Worm (Caenorhabditis elegans): Measurements from ENCODE around the gene hrpa-1.
"Not testable (repeated sequence)": the region's sequence is repeated elsewhere in the genome, so short reads cannot be mapped to it uniquely, and the experiment has no call there.

hrpa-1 gene

ce11 chrIV:3336585-3336984 is 2.1 kb downstream of the hrpa-1 start, which contains the start of gene F42A6.6 (continued):
- TF ChIP-seq pha-4 (GFP tag; IDR thresholded peaks at IDR 0.05) (peak; percentile 87), pha-4 (tag; optimal IDR thresholded peaks at IDR 0.05) (no peak), gei-8 (GFP tag; optimal IDR thresholded peaks at IDR 0.05) (peak; percentile 67), skn-1 (tag; optimal IDR thresholded peaks at IDR 0.05) (no peak), Y75B8A.6 (GFP tag; IDR thresholded peaks at IDR 0.05) (0 out of 2 replicates have a peak, but pooled peaks have one; percentile 67), nhr-77 (tag; optimal IDR thresholded peaks at IDR 0.05) (peak; percentile 20), lsy-2 (tag; optimal IDR thresholded peaks at IDR 0.05) (peak in 1 of 2 experiments; percentile 53), ctbp-1 (GFP tag; IDR thresholded peaks at IDR 0.05) (peak; percentile 36; the same call in 1 of the 2 replicates), T26A8.4 (GFP tag; IDR thresholded peaks at IDR 0.05) (peak; percentile 87), snpc-4 (tag; optimal IDR thresholded peaks at IDR 0.05) (no peak), spr-3 (GFP tag; optimal IDR thresholded peaks at IDR 0.05) (peak; percentile 46), daf-16 (GFP tag; optimal IDR thresholded peaks at IDR 0.05) (peak in 1 of 2 experiments; percentile 22), daf-16 (tag; optimal IDR thresholded peaks at IDR 0.05) (peak; percentile 30), hif-1 (tag; optimal IDR thresholded peaks at IDR 0.05) (peak in 1 of 2 experiments; percentile 17), dmd-6 (GFP tag; IDR thresholded peaks at IDR 0.05) (peak; percentile 42)

DNA sequence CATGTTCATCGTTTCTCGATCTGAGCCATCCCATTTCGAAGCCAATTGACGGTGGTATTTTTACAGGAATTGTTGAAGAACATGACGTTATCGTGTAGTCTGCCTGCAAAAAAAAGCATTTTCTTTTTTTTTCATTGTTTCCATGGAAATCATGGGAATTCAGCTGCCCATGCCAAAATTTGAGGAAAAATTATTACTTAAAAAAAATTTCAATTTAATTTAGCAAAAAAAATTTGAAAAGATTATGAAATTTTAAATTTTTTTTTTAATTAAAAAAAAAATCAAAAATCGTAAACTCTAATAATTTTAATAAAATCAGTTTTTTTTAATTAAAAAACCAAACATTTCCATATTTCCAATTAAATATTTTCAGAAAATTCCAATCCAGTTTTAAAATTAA is 6.9 kb downstream of the hrpa-1 start, which contains the start of gene F42A6.5:
Gene F42A6.5, minus strand, starts transcription at position 101 of the 400 bp plus-strand sequence.
- not testable (repeated sequence) for TF ChIP-seq lin-13 (GFP tag; optimal IDR thresholded peaks at IDR 0.05); ctbp-1 (GFP tag; IDR thresholded peaks at IDR 0.05); lsy-2 (tag; optimal IDR thresholded peaks at IDR 0.05)

DNA sequence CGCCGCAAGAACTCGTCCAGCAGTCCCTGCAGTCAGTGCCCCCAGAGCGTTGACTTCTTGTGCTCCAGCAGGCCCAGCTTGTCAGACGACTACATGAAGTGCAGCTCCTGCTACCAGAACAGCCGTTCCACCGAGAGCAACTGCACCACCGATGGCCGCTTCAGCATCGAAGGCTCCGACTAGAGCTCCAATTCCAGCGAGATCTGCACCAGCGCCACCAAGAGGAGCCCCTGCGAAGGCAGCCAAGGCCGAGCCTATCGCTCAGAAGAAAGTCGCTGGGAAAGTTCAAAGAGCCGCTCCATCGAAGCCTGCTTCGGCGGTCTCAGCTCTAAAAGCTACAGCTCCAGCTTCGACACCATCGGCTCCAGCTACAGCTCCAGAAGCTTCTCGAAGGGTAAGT is 17.9 kb downstream of the hrpa-1 start:
- peak; percentile 93 for TF ChIP-seq set-16 (GFP tag; IDR thresholded peaks at IDR 0.05)

- peak in 1 of 2 experiments; percentile 58 for TF ChIP-seq lsy-2 (tag; optimal IDR thresholded peaks at IDR 0.05)
These were observed 24.6 kb downstream of the hrpa-1 start for ce11 chrIV:3314099-3314498.

ce11 chrIV:3313311-3313710 is 25.4 kb downstream of the hrpa-1 start:
- TF ChIP-seq rbr-2 (tag; optimal IDR thresholded peaks at IDR 0.05) (peak; percentile 87), nhr-77 (tag; optimal IDR thresholded peaks at IDR 0.05) (peak; percentile 38), unc-130 (GFP tag; optimal IDR thresholded peaks at IDR 0.05) (peak; percentile 51), madf-9 (GFP tag; conservative IDR thresholded peaks at IDR 0.05) (peak; percentile 82), ZK337.2 (GFP tag; IDR thresholded peaks at IDR 0.05) (peak; percentile 82), mep-1 (tag; optimal IDR thresholded peaks at IDR 0.05) (peak; percentile 20), egl-43 (GFP tag; IDR thresholded peaks at IDR 0.05) (peak; percentile 89), spr-3 (GFP tag; optimal IDR thresholded peaks at IDR 0.05) (peak; percentile 54), hlh-11 (tag; optimal IDR thresholded peaks at IDR 0.05) (peak; percentile 69), nhr-48 (tag; optimal IDR thresholded peaks at IDR 0.05) (peak; percentile 63), Y75B8A.6 (GFP tag; IDR thresholded peaks at IDR 0.05) (peak; percentile 83; the same call in 1 of the 2 replicates), T20F7.1 (GFP tag; optimal IDR thresholded peaks at IDR 0.05) (peak; percentile 87), T26A8.4 (GFP tag; IDR thresholded peaks at IDR 0.05) (peak; percentile 98), mxl-3 (GFP tag; optimal IDR thresholded peaks at IDR 0.05) (peak; percentile 45), mxl-2 (GFP tag; conservative IDR thresholded peaks at IDR 0.05) (0 out of 2 replicates have a peak, but pooled peaks have one; percentile 47), dmd-9 (GFP tag; IDR thresholded peaks at IDR 0.05) (peak; percentile 97), dpl-1 (GFP tag; optimal IDR thresholded peaks at IDR 0.05) (peak; percentile 56), daf-8 (GFP tag; IDR thresholded peaks at IDR 0.05) (peak; percentile 97), nhr-41 (GFP tag; IDR thresholded peaks at IDR 0.05) (peak; percentile 93), spr-1 (tag; optimal IDR thresholded peaks at IDR 0.05) (peak; percentile 66), tag-97 (GFP tag; IDR thresholded peaks at IDR 0.05) (0 out of 2 replicates have a peak, but pooled peaks have one; percentile 40), ceh-44 (GFP tag; IDR thresholded peaks at IDR 0.05) (0 out of 2 replicates have a peak, but pooled peaks have one; percentile 44), mes-2 (tag; optimal IDR thresholded peaks at IDR 0.05; ENCODE audit: poor library complexity, severe bottlenecking) (peak; percentile 78), arid-1 (GFP tag; conservative IDR thresholded peaks at IDR 0.05) (peak; percentile 84), nhr-102 (tag; optimal IDR thresholded peaks at IDR 0.05) (peak; percentile 88), zfp-2 (tag; optimal IDR thresholded peaks at IDR 0.05) (peak; percentile 72), pha-4 (GFP tag; IDR thresholded peaks at IDR 0.05) (peak; percentile 96; the same call in 1 of the 2 replicates), snpc-1.2 (GFP tag; IDR thresholded peaks at IDR 0.05) (peak; percentile 88), duxl-1 (tag; optimal IDR thresholded peaks at IDR 0.05; ENCODE audit: poor library complexity) (peak; percentile 64)
- TF ChIP-seq pha-4 (tag; optimal IDR thresholded peaks at IDR 0.05) = not testable (repeated sequence)

Data from whole organism, L4 larva.